Worm (Caenorhabditis elegans): Measurements from ENCODE around the gene clec-134.

ce11 chrII:3555281-3555680 lies 24.6 kb upstream of the clec-134 start:
- TF ChIP-seq ztf-29 (GFP tag; IDR thresholded peaks at IDR 0.05): no peak
- TF ChIP-seq med-1 (GFP tag; optimal IDR thresholded peaks at IDR 0.05; ENCODE audit: insufficient read depth): no peak
- TF ChIP-seq T22C8.4 (GFP tag; IDR thresholded peaks at IDR 0.05): no peak
- TF ChIP-seq ztf-23 (GFP tag; IDR thresholded peaks at IDR 0.05): no peak

Measured in whole organism, midembryonic.